Fruit fly (Drosophila melanogaster) whole organism, wandering third instar larva: ENCODE results near the gene CG15879.
A peak's percentile ranks its signal among the peaks of the same experiment; 100 is the strongest.

ENCODE experiments used
- Abd-B ChIP-seq: fragments of >200 bp; optimal IDR thresholded peaks from 2 replicates; lab custom pipeline; 2017; ENCODE audit warnings: missing biosample characterization, missing genetic modification characterization
- CG32264 ChIP-seq: fragments of 200-800 bp; sonication (Bioruptor generic); optimal IDR thresholded peaks from 2 replicates; lab custom pipeline; 2016; ENCODE audit warnings: missing biosample characterization, missing genetic modification characterization
- CG9705 ChIP-seq: fragments of 200-800 bp; sonication (Bioruptor generic); optimal IDR thresholded peaks from 2 replicates; lab custom pipeline; 2018; ENCODE audit warnings: missing biosample characterization, mild to moderate bottlenecking, missing genetic modification characterization
- Dfd ChIP-seq: fragments of >200 bp; optimal IDR thresholded peaks from 2 replicates; lab custom pipeline; 2017; ENCODE audit warnings: missing biosample characterization, missing genetic modification characterization
- Dif ChIP-seq: fragments of 200-275, 200-300 bp; sonication (Bioruptor generic); optimal IDR thresholded peaks from 2 replicates; lab custom pipeline; 2018; ENCODE audit warnings: missing biosample characterization, missing genetic modification characterization; ENCODE audit not compliant: partially characterized antibody
- GATAd ChIP-seq: sonication (Bioruptor generic); optimal IDR thresholded peaks from 2 replicates; lab custom pipeline; 2016; ENCODE audit warnings: missing biosample characterization, missing genetic modification characterization
- HLH106 ChIP-seq: fragments of 200-800 bp; optimal IDR thresholded peaks from 3 replicates; lab custom pipeline; 2019; ENCODE audit warnings: missing biosample characterization, mild to moderate bottlenecking, missing genetic modification characterization, moderate library complexity
- Hr83 ChIP-seq: fragments of 200-300 bp; sonication (Bioruptor generic); optimal IDR thresholded peaks from 2 replicates; lab custom pipeline; 2016; ENCODE audit warnings: missing biosample characterization, mild to moderate bottlenecking, missing genetic modification characterization, moderate library complexity; ENCODE audit not compliant: poor library complexity, severe bottlenecking
- Jra ChIP-seq: sonication (Bioruptor generic); optimal IDR thresholded peaks from 2 replicates; lab custom pipeline; 2016; ENCODE audit warnings: missing biosample characterization, missing genetic modification characterization
- Mio ChIP-seq: sonication (Bioruptor generic); optimal IDR thresholded peaks from 2 replicates; lab custom pipeline; 2016; ENCODE audit warnings: missing biosample characterization, missing genetic modification characterization
- Myc ChIP-seq: fragments of >200 bp; optimal IDR thresholded peaks from 2 replicates; lab custom pipeline; 2017
- Vsx2 ChIP-seq: fragments of 200-300, 225-300 bp; sonication (Bioruptor generic); optimal IDR thresholded peaks from 2 replicates; lab custom pipeline; 2018; ENCODE audit warnings: missing biosample characterization, missing genetic modification characterization; ENCODE audit not compliant: partially characterized antibody
- br ChIP-seq: fragments of 200-800 bp; sonication (Bioruptor generic); optimal IDR thresholded peaks from 2 replicates; lab custom pipeline; 2016; ENCODE audit warnings: missing biosample characterization, missing genetic modification characterization
- dl ChIP-seq, 2 experiments: fragments of 175-275, 200-275 bp in 1 of 2; fragments of 200-275 bp in 1 of 2; sonication (Bioruptor generic); optimal IDR thresholded peaks; lab custom pipeline; 2018; ENCODE audit warnings: mild to moderate bottlenecking in 2 of 2, missing biosample characterization in 2 of 2, missing genetic modification characterization in 2 of 2, moderate library complexity in 2 of 2; ENCODE audit not compliant: partially characterized antibody in 2 of 2, insufficient read depth in 1 of 2
- h ChIP-seq: fragments of 200-800 bp; sonication (Bioruptor generic); optimal IDR thresholded peaks from 3 replicates; lab custom pipeline; 2016; ENCODE audit warnings: missing biosample characterization, mild to moderate bottlenecking, missing genetic modification characterization
- lola ChIP-seq: fragments of >200 bp; optimal IDR thresholded peaks from 2 replicates; lab custom pipeline; 2017; ENCODE audit warnings: missing biosample characterization, missing genetic modification characterization
- pan ChIP-seq: fragments of >200 bp; optimal IDR thresholded peaks from 2 replicates; lab custom pipeline; 2017
- psq ChIP-seq: fragments of 200-800 bp; sonication (Bioruptor generic); optimal IDR thresholded peaks from 3 replicates; lab custom pipeline; 2017; ENCODE audit warnings: missing biosample characterization, mild to moderate bottlenecking, missing genetic modification characterization, moderate library complexity
- sage ChIP-seq: fragments of 200-800 bp; sonication (Bioruptor generic); optimal IDR thresholded peaks from 2 replicates; lab custom pipeline; 2016; ENCODE audit warnings: missing biosample characterization, mild to moderate bottlenecking, missing genetic modification characterization
- sv ChIP-seq: fragments of 200-800 bp; sonication (Bioruptor generic); optimal IDR thresholded peaks from 3 replicates; lab custom pipeline; 2016; ENCODE audit warnings: missing biosample characterization, missing genetic modification characterization

The CG15879 gene

DNA sequence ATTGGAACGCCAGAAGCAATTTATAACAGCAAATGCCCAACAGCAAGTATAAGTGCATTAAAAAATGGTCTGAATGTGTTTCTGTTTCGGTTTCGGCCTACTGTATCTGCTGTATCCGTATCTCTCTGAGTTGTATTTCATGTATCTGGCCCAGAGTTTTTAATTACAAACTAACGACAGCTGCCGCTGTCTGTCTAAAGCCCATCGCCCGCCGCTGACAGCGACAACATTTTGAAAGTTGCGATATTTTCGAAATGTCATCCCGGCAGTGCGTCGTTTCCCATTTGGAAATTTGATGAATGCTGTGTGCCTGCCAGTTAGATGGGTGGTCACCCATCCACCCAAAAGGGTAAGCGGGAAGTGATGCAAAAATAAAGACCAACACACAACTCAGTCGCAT lies 32.5 kb downstream of the CG15879 start:
- no peak for TF ChIP-seq Dfd (GFP tag; lab: Kevin White, UChicago)
- no peak for TF ChIP-seq Mio (GFP tag; lab: Kevin White, UChicago)
- no peak for TF ChIP-seq sage (GFP tag; lab: Kevin White, UChicago)
- TF ChIP-seq CG9705 (GFP tag; lab: Kevin White, UChicago): no peak

dm6 chr3L:2122333-2122732 lies 46.6 kb downstream of the CG15879 start:
- TF ChIP-seq Abd-B (GFP tag; lab: Kevin White, UChicago): no peak
- no peak for TF ChIP-seq sage (GFP tag; lab: Kevin White, UChicago)
- peak; percentile 20 for TF ChIP-seq Myc (lab: Kevin White, UChicago)
- no peak for TF ChIP-seq dl (GFP tag; optimal IDR thresholded peaks at IDR 0.05; lab: Kevin White, UChicago; ENCODE audit: insufficient read depth in 1 of 2, partially characterized antibody in 2 of 2)
- TF ChIP-seq Jra (GFP tag; lab: Kevin White, UChicago): no peak
- TF ChIP-seq GATAd (GFP tag; lab: Kevin White, UChicago): no peak
- TF ChIP-seq pan (lab: Kevin White, UChicago): no peak
- TF ChIP-seq, all 38 proteins: peak for 1

DNA sequence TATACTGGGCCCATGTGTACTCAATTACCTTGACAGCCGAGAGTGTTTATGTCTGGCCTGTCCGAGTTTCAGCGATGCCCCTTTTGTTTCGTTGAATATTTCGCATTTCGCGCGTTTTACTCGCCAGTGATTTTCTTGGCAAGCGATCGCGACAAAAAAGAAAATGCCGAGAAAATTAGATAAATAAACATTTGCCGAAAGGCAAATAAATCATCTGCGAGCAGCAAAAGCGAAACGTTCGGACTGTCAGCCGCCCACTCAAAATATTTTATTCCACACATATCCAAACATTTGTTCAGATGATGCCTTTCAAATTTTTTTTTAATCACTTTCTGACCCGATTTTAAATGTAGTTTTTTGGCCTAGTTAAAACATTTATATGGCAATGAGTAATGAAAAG lies 47.2 kb downstream of the CG15879 start:
- TF ChIP-seq Vsx2 (no peak), CG32264 (GFP tag; lab: Kevin White, UChicago) (no peak), dl (GFP tag; optimal IDR thresholded peaks at IDR 0.05; lab: Kevin White, UChicago; ENCODE audit: insufficient read depth in 1 of 2, partially characterized antibody in 2 of 2) (no peak), br (GFP tag; lab: Kevin White, UChicago) (no peak), Dif (GFP tag; lab: Kevin White, UChicago) (no peak), GATAd (GFP tag; lab: Kevin White, UChicago) (no peak)
- TF ChIP-seq, all 38 proteins: peak for 0

DNA sequence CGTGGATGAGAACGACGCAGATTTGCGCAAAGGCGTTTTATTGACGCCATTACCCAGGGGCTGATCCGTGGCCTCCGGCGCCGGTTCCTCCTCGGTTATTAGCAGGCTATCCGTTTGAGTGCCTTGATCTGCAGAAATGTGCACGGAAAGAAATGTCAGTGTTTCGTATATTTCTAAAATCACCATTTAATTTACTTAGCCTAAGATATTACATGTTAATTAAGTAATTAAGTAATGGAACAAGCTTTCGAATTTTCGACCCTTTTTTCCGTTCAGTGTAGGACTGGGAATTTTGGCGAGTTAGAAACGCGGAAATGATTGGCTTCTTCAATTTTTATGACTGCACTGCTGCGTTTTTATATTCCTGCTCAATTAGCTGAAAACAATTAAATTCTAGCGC lies 49.9 kb downstream of the CG15879 start:
- TF ChIP-seq br (GFP tag; lab: Kevin White, UChicago) (no peak), HLH106 (tag; lab: Kevin White, UChicago) (no peak)

- TF ChIP-seq psq: no peak
- TF ChIP-seq Vsx2: no peak
- no peak for TF ChIP-seq Hr83 (GFP tag; lab: Kevin White, UChicago)
- no peak for TF ChIP-seq lola (GFP tag; lab: Kevin White, UChicago)
- no peak for TF ChIP-seq h
- TF ChIP-seq Jra (GFP tag; lab: Kevin White, UChicago): no peak
- no peak for TF ChIP-seq Dif (GFP tag; lab: Kevin White, UChicago)
- no peak for TF ChIP-seq GATAd (GFP tag; lab: Kevin White, UChicago)
- no peak for TF ChIP-seq sv
Observed at dm6 chr3L:2118054-2118453, 50.9 kb downstream of the CG15879 start.
